Worm (Caenorhabditis elegans) whole organism, L4 larva: ENCODE data around the gene cdl-1.
A peak's percentile ranks its signal among the peaks of the same experiment; 100 is the strongest.

Experiments
- F10B5.3 ChIP-seq: sonication (generic microtip); optimal IDR thresholded peaks from 2 replicates; lab custom pipeline; 2016; ENCODE audit warnings: mild to moderate bottlenecking, missing genetic modification characterization, missing compliant biosample characterization
- F26F4.8 ChIP-seq: fragments of 200-800 bp; sonication (Bioruptor generic); conservative IDR thresholded peaks from 2 replicates; pipeline ENCODE4 v1.3.6; 2022; ENCODE audit warnings: missing genetic modification characterization, missing compliant biosample characterization
- F49E8.2 ChIP-seq: sonication (generic microtip); optimal IDR thresholded peaks from 2 replicates; lab custom pipeline; 2016; ENCODE audit warnings: missing compliant biosample characterization, mild to moderate bottlenecking, missing genetic modification characterization, borderline replicate concordance
- R02D3.7 ChIP-seq: fragments of 150-350 bp; sonication (generic microtip); optimal IDR thresholded peaks from 3 replicates; lab custom pipeline; 2014; ENCODE audit warnings: missing biosample characterization, missing genetic modification characterization
- T20F7.1 ChIP-seq: fragments of 200-800 bp; sonication (Bioruptor generic); optimal IDR thresholded peaks from 2 replicates; lab custom pipeline; 2018; ENCODE audit warnings: mild to moderate bottlenecking, missing genetic modification characterization, missing compliant biosample characterization
- Y5F2A.4 ChIP-seq: fragments of 200-800 bp; sonication (Bioruptor generic); optimal IDR thresholded peaks from 2 replicates; lab custom pipeline; 2018; ENCODE audit warnings: mild to moderate bottlenecking, missing genetic modification characterization, missing compliant biosample characterization
- ZK546.5 ChIP-seq, 2 experiments: sonication (generic microtip); optimal IDR thresholded peaks; 2 replicates each; lab custom pipeline; 2017; ENCODE audit warnings: missing biosample characterization in 2 of 2, missing genetic modification characterization in 2 of 2
- arid-1 ChIP-seq: fragments of 200-800 bp; sonication (Bioruptor generic); conservative IDR thresholded peaks from 2 replicates; pipeline ENCODE4 v1.3.6; 2022; ENCODE audit warnings: missing genetic modification reagents, missing genetic modification characterization, missing compliant biosample characterization
- ceh-20 ChIP-seq: fragments of 200-800 bp; sonication (Bioruptor generic); IDR thresholded peaks from 2 replicates; pipeline ENCODE4 v1.3.6; 2022; ENCODE audit warnings: missing genetic modification reagents, missing genetic modification characterization, missing compliant biosample characterization
- ceh-82 ChIP-seq: sonication (generic microtip); optimal IDR thresholded peaks from 2 replicates; lab custom pipeline; 2017; ENCODE audit warnings: missing biosample characterization, missing genetic modification characterization
- cey-2 ChIP-seq: sonication (generic microtip); optimal IDR thresholded peaks from 3 replicates; lab custom pipeline; 2017; ENCODE audit warnings: missing genetic modification characterization, mild to moderate bottlenecking, missing compliant biosample characterization, antibody characterized with exemption, borderline replicate concordance; ENCODE audit not compliant: insufficient read depth
- ctbp-1 ChIP-seq: fragments of 200-800 bp; sonication (Bioruptor generic); IDR thresholded peaks from 2 replicates; pipeline ENCODE4 v1.3.6; 2022; ENCODE audit warnings: missing genetic modification reagents, missing genetic modification characterization, missing compliant biosample characterization
- daf-12 ChIP-seq: fragments of 150-350 bp; optimal IDR thresholded peaks from 2 replicates; lab custom pipeline; 2014; ENCODE audit warnings: missing biosample characterization, missing genetic modification reagents, missing genetic modification characterization
- dmd-6 ChIP-seq: fragments of 200-800 bp; sonication (Bioruptor generic); IDR thresholded peaks from 2 replicates; pipeline ENCODE4 v1.3.6; 2022; ENCODE audit warnings: missing genetic modification reagents, missing genetic modification characterization, missing compliant biosample characterization
- dmd-8 ChIP-seq: fragments of 200-800 bp; sonication (Bioruptor generic); IDR thresholded peaks from 2 replicates; pipeline ENCODE4 v1.3.6; 2022; ENCODE audit warnings: missing genetic modification characterization, missing compliant biosample characterization
- dmd-9 ChIP-seq: fragments of 200-800 bp; sonication (Bioruptor generic); IDR thresholded peaks from 2 replicates; pipeline ENCODE4 v1.3.6; 2022; ENCODE audit warnings: missing genetic modification reagents, missing genetic modification characterization, missing compliant biosample characterization
- dpl-1 ChIP-seq: fragments of 150-350 bp; optimal IDR thresholded peaks from 2 replicates; lab custom pipeline; 2014; ENCODE audit warnings: missing biosample characterization, missing genetic modification reagents, missing genetic modification characterization
- duxl-1 ChIP-seq: sonication (generic microtip); optimal IDR thresholded peaks from 2 replicates; lab custom pipeline; 2016; ENCODE audit warnings: mild to moderate bottlenecking, missing genetic modification characterization, moderate library complexity, missing compliant biosample characterization; ENCODE audit not compliant: poor library complexity
- dve-1 ChIP-seq: sonication (generic microtip); optimal IDR thresholded peaks from 2 replicates; lab custom pipeline; 2017; ENCODE audit warnings: antibody characterized with exemption, mild to moderate bottlenecking, missing genetic modification characterization, missing compliant biosample characterization; ENCODE audit not compliant: insufficient read depth
- fos-1 ChIP-seq: fragments of 150-350 bp; optimal IDR thresholded peaks from 2 replicates; lab custom pipeline; 2014; ENCODE audit warnings: missing biosample characterization, missing genetic modification characterization
- gei-8 ChIP-seq: fragments of 200-800 bp; sonication (Bioruptor generic); optimal IDR thresholded peaks from 2 replicates; lab custom pipeline; 2018; ENCODE audit warnings: mild to moderate bottlenecking, missing genetic modification characterization, missing compliant biosample characterization
- hlh-11 ChIP-seq: fragments of 200-800 bp; sonication (Bioruptor generic); optimal IDR thresholded peaks from 2 replicates; lab custom pipeline; 2018; ENCODE audit warnings: mild to moderate bottlenecking, missing genetic modification characterization, missing compliant biosample characterization
- jun-1 ChIP-seq: fragments of 150-350 bp; optimal IDR thresholded peaks from 2 replicates; lab custom pipeline; 2014; ENCODE audit warnings: missing biosample characterization, missing genetic modification reagents, missing genetic modification characterization
- lin-1 ChIP-seq: fragments of 200-800 bp; sonication (Bioruptor generic); IDR thresholded peaks from 2 replicates; pipeline ENCODE4 v1.3.6; 2022; ENCODE audit warnings: missing genetic modification reagents, missing genetic modification characterization, missing compliant biosample characterization
- lin-13 ChIP-seq: fragments of 150-350 bp; optimal IDR thresholded peaks from 2 replicates; lab custom pipeline; 2014; ENCODE audit warnings: missing biosample characterization, missing genetic modification reagents, missing genetic modification characterization
- lin-15B ChIP-seq: fragments of 150-350 bp; sonication (generic microtip); optimal IDR thresholded peaks from 3 replicates; lab custom pipeline; 2014; ENCODE audit warnings: missing biosample characterization, missing genetic modification characterization
- lir-3 ChIP-seq: sonication (generic microtip); optimal IDR thresholded peaks from 2 replicates; lab custom pipeline; 2016; ENCODE audit warnings: mild to moderate bottlenecking, missing genetic modification characterization, missing compliant biosample characterization
- madf-5 ChIP-seq, 2 experiments: fragments of 200-800 bp; sonication (Bioruptor generic); IDR thresholded peaks; 2 replicates each; pipeline ENCODE4 v1.3.6; 2022; ENCODE audit warnings: missing compliant biosample characterization in 2 of 2, missing genetic modification characterization in 2 of 2
- mdl-1 ChIP-seq, 2 experiments: fragments of 150-350 bp in 1 of 2; sonication (generic microtip) in 1 of 2; optimal IDR thresholded peaks; 2 replicates each; lab custom pipeline; 2014 to 2017; ENCODE audit warnings: missing biosample characterization in 2 of 2, missing genetic modification characterization in 2 of 2
- mep-1 ChIP-seq: fragments of 150-350 bp; sonication (generic microtip); optimal IDR thresholded peaks from 3 replicates; lab custom pipeline; 2014; ENCODE audit warnings: missing biosample characterization, missing genetic modification characterization
- mxl-2 ChIP-seq: fragments of 200-800 bp; sonication (Bioruptor generic); conservative IDR thresholded peaks from 2 replicates; pipeline ENCODE4 v1.3.6; 2022; ENCODE audit warnings: missing genetic modification reagents, missing genetic modification characterization, missing compliant biosample characterization
- mxl-3 ChIP-seq: fragments of 200-800 bp; sonication (Bioruptor generic); optimal IDR thresholded peaks from 2 replicates; lab custom pipeline; 2018; ENCODE audit warnings: mild to moderate bottlenecking, missing genetic modification characterization, missing compliant biosample characterization
- nhr-102 ChIP-seq: sonication (generic microtip); optimal IDR thresholded peaks from 2 replicates; lab custom pipeline; 2016; ENCODE audit warnings: mild to moderate bottlenecking, missing genetic modification characterization, moderate library complexity, missing compliant biosample characterization
- nhr-11 ChIP-seq: fragments of 150-350 bp; optimal IDR thresholded peaks from 2 replicates; lab custom pipeline; 2014; ENCODE audit warnings: missing biosample characterization, missing genetic modification characterization
- nhr-42 ChIP-seq: fragments of 200-800 bp; sonication (Bioruptor generic); IDR thresholded peaks from 2 replicates; pipeline ENCODE4 v1.3.6; 2022; ENCODE audit warnings: missing genetic modification characterization, missing compliant biosample characterization
- nhr-6 ChIP-seq: fragments of 150-350 bp; optimal IDR thresholded peaks from 2 replicates; lab custom pipeline; 2014; ENCODE audit warnings: missing biosample characterization, missing genetic modification characterization
- nhr-76 ChIP-seq: fragments of 150-350 bp; optimal IDR thresholded peaks from 2 replicates; lab custom pipeline; 2014; ENCODE audit warnings: missing biosample characterization, missing genetic modification characterization
- nhr-77 ChIP-seq: fragments of 150-350 bp; optimal IDR thresholded peaks from 2 replicates; lab custom pipeline; 2014; ENCODE audit warnings: missing biosample characterization, missing genetic modification characterization
- pqm-1 ChIP-seq: sonication (generic microtip); optimal IDR thresholded peaks from 2 replicates; lab custom pipeline; 2017; ENCODE audit warnings: missing biosample characterization, missing genetic modification characterization
- rbr-2 ChIP-seq: sonication (generic microtip); optimal IDR thresholded peaks from 2 replicates; lab custom pipeline; 2016; ENCODE audit warnings: missing genotype, missing genetic modification characterization, missing compliant biosample characterization
- saeg-2 ChIP-seq: fragments of 200-800 bp; sonication (Bioruptor generic); IDR thresholded peaks from 2 replicates; pipeline ENCODE4 v1.3.6; 2022; ENCODE audit warnings: missing genetic modification reagents, missing genetic modification characterization, missing compliant biosample characterization
- set-16 ChIP-seq: fragments of 200-800 bp; sonication (Bioruptor generic); IDR thresholded peaks from 2 replicates; pipeline ENCODE4 v1.3.6; 2022; ENCODE audit warnings: missing genetic modification reagents, missing genetic modification characterization, missing compliant biosample characterization
- skn-1 ChIP-seq: fragments of 150-350 bp; optimal IDR thresholded peaks from 2 replicates; lab custom pipeline; 2014; ENCODE audit warnings: missing biosample characterization, missing genetic modification characterization
- spr-1 ChIP-seq: sonication (generic microtip); optimal IDR thresholded peaks from 2 replicates; lab custom pipeline; 2016; ENCODE audit warnings: mild to moderate bottlenecking, missing genetic modification characterization, missing compliant biosample characterization
- tag-97 ChIP-seq: fragments of 200-800 bp; sonication (Bioruptor generic); IDR thresholded peaks from 2 replicates; pipeline ENCODE4 v1.3.6; 2022; ENCODE audit warnings: missing genetic modification characterization, missing compliant biosample characterization
- unc-130 ChIP-seq: sonication (generic microtip); optimal IDR thresholded peaks from 2 replicates; lab custom pipeline; 2016; ENCODE audit warnings: missing genetic modification reagents, missing genetic modification characterization, missing compliant biosample characterization
- unc-62 ChIP-seq, 3 experiments: fragments of 150-350 bp in 1 of 3; sonication (generic microtip); optimal IDR thresholded peaks in 2 of 3; peaks in 1 of 3; 1 replicate in 1 of 3; 2 replicates in 2 of 3; lab custom pipeline; 2014 to 2017; ENCODE audit warnings: missing biosample characterization in 3 of 3, missing genetic modification characterization in 3 of 3, missing genetic modification reagents in 3 of 3, missing genotype in 1 of 3
- vab-7 ChIP-seq: fragments of 200-800 bp; sonication (Bioruptor generic); IDR thresholded peaks from 2 replicates; pipeline ENCODE4 v1.3.6; 2022; ENCODE audit warnings: missing genetic modification reagents, missing genetic modification characterization, missing compliant biosample characterization
- zag-1 ChIP-seq: fragments of 150-350 bp; optimal IDR thresholded peaks from 2 replicates; lab custom pipeline; 2014; ENCODE audit warnings: missing biosample characterization, missing genetic modification characterization
- zfp-2 ChIP-seq: sonication (generic microtip); optimal IDR thresholded peaks from 2 replicates; lab custom pipeline; 2016; ENCODE audit warnings: mild to moderate bottlenecking, missing genetic modification characterization, missing compliant biosample characterization
- zip-2 ChIP-seq: fragments of 150-350 bp; optimal IDR thresholded peaks from 2 replicates; lab custom pipeline; 2014; ENCODE audit warnings: missing biosample characterization, missing genetic modification characterization

Gene cdl-1

DNA sequence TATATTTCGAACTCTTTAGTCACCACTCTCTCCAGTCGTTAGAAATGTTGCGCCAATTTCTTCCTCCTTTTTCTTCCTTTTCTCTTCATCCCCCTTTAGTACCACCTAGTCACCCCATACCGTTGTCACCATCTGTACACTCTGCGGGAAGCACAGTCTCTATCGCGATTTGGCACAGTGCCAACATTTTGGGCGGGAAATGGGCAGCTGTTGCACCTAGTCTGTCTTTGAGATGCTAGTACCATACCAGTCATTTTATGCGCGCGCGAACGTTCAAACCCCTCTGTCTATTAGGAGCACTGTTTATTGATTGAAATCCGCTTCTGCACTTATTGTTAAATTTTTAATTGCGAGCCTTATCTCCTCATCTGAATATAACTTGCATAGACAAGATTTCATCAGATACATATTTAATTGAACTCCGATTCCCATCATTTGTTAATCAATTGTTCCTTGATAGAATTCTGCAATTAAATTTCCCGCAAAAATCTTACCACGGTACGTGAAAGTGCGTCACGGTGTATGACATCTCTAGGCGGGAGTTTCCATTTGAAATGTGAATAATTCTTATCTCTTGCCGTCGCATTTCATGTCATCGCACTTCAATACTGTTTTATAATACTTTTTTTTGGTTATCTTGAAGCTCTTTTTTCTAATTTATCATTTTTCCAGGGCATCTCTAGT is at the start of gene cdl-1 (continued):
- no peak for TF ChIP-seq R02D3.7
- TF ChIP-seq duxl-1 (tag; lab: Kevin White, UChicago) = no peak
- no peak for TF ChIP-seq nhr-6
- no peak for TF ChIP-seq F26F4.8 (GFP tag; lab: Robert Waterston, UW)
- no peak for TF ChIP-seq ceh-82 (tag; lab: Kevin White, UChicago)
- TF ChIP-seq lin-13 = no peak
- TF ChIP-seq dve-1 = no peak
- TF ChIP-seq T20F7.1 = no peak
- TF ChIP-seq mep-1 = peak; percentile 55
- no peak for TF ChIP-seq unc-130 (GFP tag; lab: Kevin White, UChicago)
- TF ChIP-seq dmd-9 (GFP tag; lab: Robert Waterston, UW) = no peak
- TF ChIP-seq daf-12 (tag; lab: Kevin White, UChicago) = no peak
- TF ChIP-seq nhr-42 (GFP tag; lab: Robert Waterston, UW) = no peak
- TF ChIP-seq nhr-76 (tag; lab: Kevin White, UChicago) = no peak
- TF ChIP-seq Y5F2A.4 (GFP tag; lab: Kevin White, UChicago) = no peak
- no peak for TF ChIP-seq arid-1
- TF ChIP-seq mxl-3 (GFP tag; lab: Kevin White, UChicago) = no peak
- TF ChIP-seq set-16 = no peak
- TF ChIP-seq hlh-11 = peak; percentile 44
- no peak for TF ChIP-seq cey-2 (tag; lab: Kevin White, UChicago)
- no peak for TF ChIP-seq mxl-2 (GFP tag; lab: Robert Waterston, UW)
- TF ChIP-seq rbr-2 (tag; lab: Kevin White, UChicago) = peak; percentile 21
- TF ChIP-seq lir-3 (tag; lab: Kevin White, UChicago) = no peak
- TF ChIP-seq vab-7 (GFP tag; lab: Robert Waterston, UW) = no peak
- no peak for TF ChIP-seq zag-1 (tag; lab: Kevin White, UChicago)
- TF ChIP-seq pqm-1 (tag; lab: Kevin White, UChicago) = peak; percentile 2
- no peak for TF ChIP-seq gei-8
- TF ChIP-seq nhr-11 (tag; lab: Kevin White, UChicago) = peak; percentile 37
- no peak for TF ChIP-seq jun-1 (tag; lab: Kevin White, UChicago)
- TF ChIP-seq nhr-77 (tag; lab: Kevin White, UChicago) = peak; percentile 4
- TF ChIP-seq skn-1 (tag; lab: Kevin White, UChicago) = no peak
- TF ChIP-seq ctbp-1 (GFP tag; lab: Robert Waterston, UW) = no peak
- peak; percentile 97 for TF ChIP-seq dpl-1
- TF ChIP-seq mdl-1 (tag; optimal IDR thresholded peaks at IDR 0.05; lab: Kevin White, UChicago) = no peak
- TF ChIP-seq nhr-102 (tag; lab: Kevin White, UChicago) = peak; percentile 33
- TF ChIP-seq zfp-2 (tag; lab: Kevin White, UChicago) = no peak
- TF ChIP-seq madf-5 (GFP tag; IDR thresholded peaks at IDR 0.05; lab: Robert Waterston, UW) = no peak
- peak in 1 of 2 experiments; percentile 65 for TF ChIP-seq unc-62 (GFP tag; optimal IDR thresholded peaks at IDR 0.05 in 1 of 2; lab: Kevin White, UChicago)
- TF ChIP-seq unc-62 (tag; optimal IDR thresholded peaks at IDR 0.05; lab: Kevin White, UChicago) = no peak
- no peak for TF ChIP-seq fos-1
- no peak for TF ChIP-seq spr-1 (tag; lab: Kevin White, UChicago)
- no peak for TF ChIP-seq tag-97
- no peak for TF ChIP-seq ceh-20 (GFP tag; lab: Robert Waterston, UW)
- TF ChIP-seq dmd-6 (GFP tag; lab: Robert Waterston, UW) = no peak
- no peak for TF ChIP-seq zip-2 (tag; lab: Kevin White, UChicago)
- no peak for TF ChIP-seq saeg-2
- no peak for TF ChIP-seq ZK546.5 (tag; optimal IDR thresholded peaks at IDR 0.05; lab: Kevin White, UChicago)
- no peak for TF ChIP-seq F49E8.2 (tag; lab: Kevin White, UChicago)
- TF ChIP-seq dmd-8 (GFP tag; lab: Robert Waterston, UW) = no peak
- TF ChIP-seq lin-1 (GFP tag; lab: Robert Waterston, UW) = 0 out of 2 replicates have a peak, but pooled peaks have one; percentile 29
- TF ChIP-seq F10B5.3 (tag; lab: Kevin White, UChicago) = no peak
- TF ChIP-seq lin-15B (tag; lab: Kevin White, UChicago) = no peak
